Worm (Caenorhabditis elegans) whole organism, L4 larva: Measurements from ENCODE around the gene nfm-1.

Experiments used
- D1046.2 ChIP-seq: fragments of 200-800 bp; sonication (Bioruptor generic); IDR thresholded peaks from 2 replicates; pipeline ENCODE4 v1.3.6; 2022; ENCODE audit warnings: missing genetic modification characterization, missing compliant biosample characterization
- F10B5.3 ChIP-seq: sonication (generic microtip); optimal IDR thresholded peaks from 2 replicates; lab custom pipeline; 2016; ENCODE audit warnings: mild to moderate bottlenecking, missing genetic modification characterization, missing compliant biosample characterization
- F44E2.7 ChIP-seq: fragments of 200-800 bp; sonication (Bioruptor generic); IDR thresholded peaks from 2 replicates; pipeline ENCODE4 v2.1.2; 2022; ENCODE audit warnings: missing genetic modification characterization, missing compliant biosample characterization
- R02D3.7 ChIP-seq: fragments of 150-350 bp; sonication (generic microtip); optimal IDR thresholded peaks from 3 replicates; lab custom pipeline; 2014; ENCODE audit warnings: missing biosample characterization, missing genetic modification characterization
- T20F7.1 ChIP-seq: fragments of 200-800 bp; sonication (Bioruptor generic); optimal IDR thresholded peaks from 2 replicates; lab custom pipeline; 2018; ENCODE audit warnings: mild to moderate bottlenecking, missing genetic modification characterization, missing compliant biosample characterization
- Y48G9A.11 ChIP-seq: fragments of 200-800 bp; sonication (Bioruptor generic); IDR thresholded peaks from 2 replicates; pipeline ENCODE4 v1.3.6; 2022; ENCODE audit warnings: missing genetic modification reagents, missing genetic modification characterization, missing compliant biosample characterization
- Y5F2A.4 ChIP-seq: fragments of 200-800 bp; sonication (Bioruptor generic); optimal IDR thresholded peaks from 2 replicates; lab custom pipeline; 2018; ENCODE audit warnings: mild to moderate bottlenecking, missing genetic modification characterization, missing compliant biosample characterization
- Y75B8A.6 ChIP-seq: fragments of 200-800 bp; sonication (Bioruptor generic); IDR thresholded peaks from 2 replicates; pipeline ENCODE4 v1.3.6; 2022; ENCODE audit warnings: missing genetic modification reagents, missing genetic modification characterization, missing compliant biosample characterization
- ZK337.2 ChIP-seq: fragments of 200-800 bp; sonication (Bioruptor generic); IDR thresholded peaks from 2 replicates; pipeline ENCODE4 v1.3.6; 2022; ENCODE audit warnings: missing genetic modification reagents, missing genetic modification characterization, missing compliant biosample characterization
- aha-1 ChIP-seq: fragments of 150-350 bp; peaks from one replicate; lab custom pipeline; 2014; ENCODE audit warnings: missing biosample characterization, missing genetic modification characterization
- aly-2 ChIP-seq: sonication (generic microtip); optimal IDR thresholded peaks from 2 replicates; lab custom pipeline; 2018; ENCODE audit warnings: missing biosample characterization, missing genetic modification characterization
- arid-1 ChIP-seq: fragments of 200-800 bp; sonication (Bioruptor generic); conservative IDR thresholded peaks from 2 replicates; pipeline ENCODE4 v1.3.6; 2022; ENCODE audit warnings: missing genetic modification reagents, missing genetic modification characterization, missing compliant biosample characterization
- ceh-20 ChIP-seq: fragments of 200-800 bp; sonication (Bioruptor generic); IDR thresholded peaks from 2 replicates; pipeline ENCODE4 v1.3.6; 2022; ENCODE audit warnings: missing genetic modification reagents, missing genetic modification characterization, missing compliant biosample characterization
- ceh-62 ChIP-seq: sonication (generic microtip); optimal IDR thresholded peaks from 2 replicates; lab custom pipeline; 2017; ENCODE audit warnings: missing biosample characterization, missing genetic modification characterization
- ctbp-1 ChIP-seq: fragments of 200-800 bp; sonication (Bioruptor generic); IDR thresholded peaks from 2 replicates; pipeline ENCODE4 v1.3.6; 2022; ENCODE audit warnings: missing genetic modification reagents, missing genetic modification characterization, missing compliant biosample characterization
- daf-12 ChIP-seq: fragments of 150-350 bp; optimal IDR thresholded peaks from 2 replicates; lab custom pipeline; 2014; ENCODE audit warnings: missing biosample characterization, missing genetic modification reagents, missing genetic modification characterization
- daf-16 ChIP-seq, 3 experiments: sonication (generic microtip); optimal IDR thresholded peaks; 2 replicates each; lab custom pipeline; 2016 to 2017; ENCODE audit warnings: missing genetic modification characterization in 3 of 3, missing genetic modification reagents in 3 of 3, mild to moderate bottlenecking in 2 of 3, missing compliant biosample characterization in 2 of 3, missing biosample characterization in 1 of 3, moderate library complexity in 1 of 3
- daf-8 ChIP-seq: fragments of 200-800 bp; sonication (Bioruptor generic); IDR thresholded peaks from 2 replicates; pipeline ENCODE4 v1.3.6; 2022; ENCODE audit warnings: missing genetic modification characterization, missing compliant biosample characterization
- dmd-8 ChIP-seq: fragments of 200-800 bp; sonication (Bioruptor generic); IDR thresholded peaks from 2 replicates; pipeline ENCODE4 v1.3.6; 2022; ENCODE audit warnings: missing genetic modification characterization, missing compliant biosample characterization
- dpl-1 ChIP-seq: fragments of 150-350 bp; optimal IDR thresholded peaks from 2 replicates; lab custom pipeline; 2014; ENCODE audit warnings: missing biosample characterization, missing genetic modification reagents, missing genetic modification characterization
- dve-1 ChIP-seq: sonication (generic microtip); optimal IDR thresholded peaks from 2 replicates; lab custom pipeline; 2017; ENCODE audit warnings: antibody characterized with exemption, mild to moderate bottlenecking, missing genetic modification characterization, missing compliant biosample characterization; ENCODE audit not compliant: insufficient read depth
- fkh-10 ChIP-seq: fragments of 150-350 bp; optimal IDR thresholded peaks from 2 replicates; lab custom pipeline; 2014; ENCODE audit warnings: missing biosample characterization, missing genetic modification reagents, missing genetic modification characterization
- fos-1 ChIP-seq: fragments of 150-350 bp; optimal IDR thresholded peaks from 2 replicates; lab custom pipeline; 2014; ENCODE audit warnings: missing biosample characterization, missing genetic modification characterization
- hif-1 ChIP-seq, 2 experiments: sonication (generic microtip); optimal IDR thresholded peaks; 2 replicates each; lab custom pipeline; 2016 to 2017; ENCODE audit warnings: missing compliant biosample characterization in 2 of 2, missing genetic modification characterization in 2 of 2, missing genetic modification reagents in 2 of 2, missing genotype in 2 of 2, mild to moderate bottlenecking in 1 of 2
- hlh-11 ChIP-seq: fragments of 200-800 bp; sonication (Bioruptor generic); optimal IDR thresholded peaks from 2 replicates; lab custom pipeline; 2018; ENCODE audit warnings: mild to moderate bottlenecking, missing genetic modification characterization, missing compliant biosample characterization
- lin-1 ChIP-seq: fragments of 200-800 bp; sonication (Bioruptor generic); IDR thresholded peaks from 2 replicates; pipeline ENCODE4 v1.3.6; 2022; ENCODE audit warnings: missing genetic modification reagents, missing genetic modification characterization, missing compliant biosample characterization
- lin-13 ChIP-seq: fragments of 150-350 bp; optimal IDR thresholded peaks from 2 replicates; lab custom pipeline; 2014; ENCODE audit warnings: missing biosample characterization, missing genetic modification reagents, missing genetic modification characterization
- lin-15B ChIP-seq: fragments of 150-350 bp; sonication (generic microtip); optimal IDR thresholded peaks from 3 replicates; lab custom pipeline; 2014; ENCODE audit warnings: missing biosample characterization, missing genetic modification characterization
- madf-9 ChIP-seq: fragments of 200-800 bp; sonication (Bioruptor generic); conservative IDR thresholded peaks from 2 replicates; pipeline ENCODE4 v1.3.6; 2022; ENCODE audit warnings: missing genetic modification reagents, missing genetic modification characterization, missing compliant biosample characterization
- mep-1 ChIP-seq: fragments of 150-350 bp; sonication (generic microtip); optimal IDR thresholded peaks from 3 replicates; lab custom pipeline; 2014; ENCODE audit warnings: missing biosample characterization, missing genetic modification characterization
- mxl-2 ChIP-seq: fragments of 200-800 bp; sonication (Bioruptor generic); conservative IDR thresholded peaks from 2 replicates; pipeline ENCODE4 v1.3.6; 2022; ENCODE audit warnings: missing genetic modification reagents, missing genetic modification characterization, missing compliant biosample characterization
- nhr-10 ChIP-seq: fragments of 150-350 bp; optimal IDR thresholded peaks from 2 replicates; lab custom pipeline; 2014; ENCODE audit warnings: missing biosample characterization, missing genetic modification characterization
- nhr-111 ChIP-seq: fragments of 200-800 bp; sonication (Bioruptor generic); optimal IDR thresholded peaks from 2 replicates; lab custom pipeline; 2018; ENCODE audit warnings: mild to moderate bottlenecking, missing genetic modification characterization, missing compliant biosample characterization
- nhr-28 ChIP-seq: fragments of 150-350 bp; optimal IDR thresholded peaks from 2 replicates; lab custom pipeline; 2014; ENCODE audit warnings: missing biosample characterization, missing genetic modification characterization
- nhr-42 ChIP-seq: fragments of 200-800 bp; sonication (Bioruptor generic); IDR thresholded peaks from 2 replicates; pipeline ENCODE4 v1.3.6; 2022; ENCODE audit warnings: missing genetic modification characterization, missing compliant biosample characterization
- nhr-77 ChIP-seq: fragments of 150-350 bp; optimal IDR thresholded peaks from 2 replicates; lab custom pipeline; 2014; ENCODE audit warnings: missing biosample characterization, missing genetic modification characterization
- pha-4 ChIP-seq, 2 experiments: fragments of 150-350 bp in 1 of 2; fragments of 200-800 bp in 1 of 2; sonication (Bioruptor generic) in 1 of 2; IDR thresholded peaks in 1 of 2; optimal IDR thresholded peaks in 1 of 2; 2 replicates each; pipeline versions ENCODE4 v1.3.6 to Lab custom; 2014 to 2022; ENCODE audit warnings: missing genetic modification characterization in 2 of 2, missing genetic modification reagents in 2 of 2, missing biosample characterization in 1 of 2, missing compliant biosample characterization in 1 of 2
- pqm-1 ChIP-seq: sonication (generic microtip); optimal IDR thresholded peaks from 2 replicates; lab custom pipeline; 2017; ENCODE audit warnings: missing biosample characterization, missing genetic modification characterization
- saeg-2 ChIP-seq: fragments of 200-800 bp; sonication (Bioruptor generic); IDR thresholded peaks from 2 replicates; pipeline ENCODE4 v1.3.6; 2022; ENCODE audit warnings: missing genetic modification reagents, missing genetic modification characterization, missing compliant biosample characterization
- sdz-12 ChIP-seq: fragments of 200-800 bp; sonication (Bioruptor generic); optimal IDR thresholded peaks from 2 replicates; lab custom pipeline; 2018; ENCODE audit warnings: mild to moderate bottlenecking, missing genetic modification characterization, missing compliant biosample characterization
- snpc-4 ChIP-seq: fragments of 150-350 bp; optimal IDR thresholded peaks from 2 replicates; lab custom pipeline; 2014; ENCODE audit warnings: missing biosample characterization, missing genetic modification characterization
- unc-39 ChIP-seq: sonication (generic microtip); optimal IDR thresholded peaks from 2 replicates; lab custom pipeline; 2017; ENCODE audit warnings: missing biosample characterization, missing genetic modification characterization
- unc-62 ChIP-seq, 3 experiments: fragments of 150-350 bp in 1 of 3; sonication (generic microtip); optimal IDR thresholded peaks in 2 of 3; peaks in 1 of 3; 1 replicate in 1 of 3; 2 replicates in 2 of 3; lab custom pipeline; 2014 to 2017; ENCODE audit warnings: missing biosample characterization in 3 of 3, missing genetic modification characterization in 3 of 3, missing genetic modification reagents in 3 of 3, missing genotype in 1 of 3
- vab-7 ChIP-seq: fragments of 200-800 bp; sonication (Bioruptor generic); IDR thresholded peaks from 2 replicates; pipeline ENCODE4 v1.3.6; 2022; ENCODE audit warnings: missing genetic modification reagents, missing genetic modification characterization, missing compliant biosample characterization
- zip-11 ChIP-seq: fragments of 200-800 bp; sonication (Bioruptor generic); IDR thresholded peaks from 2 replicates; pipeline ENCODE4 v1.3.6; 2022; ENCODE audit warnings: missing genetic modification characterization, missing compliant biosample characterization
- zip-2 ChIP-seq: fragments of 150-350 bp; optimal IDR thresholded peaks from 2 replicates; lab custom pipeline; 2014; ENCODE audit warnings: missing biosample characterization, missing genetic modification characterization
- ztf-11 ChIP-seq: fragments of 150-350 bp; optimal IDR thresholded peaks from 2 replicates; lab custom pipeline; 2014; ENCODE audit warnings: missing biosample characterization, missing genetic modification characterization

nfm-1 gene

DNA sequence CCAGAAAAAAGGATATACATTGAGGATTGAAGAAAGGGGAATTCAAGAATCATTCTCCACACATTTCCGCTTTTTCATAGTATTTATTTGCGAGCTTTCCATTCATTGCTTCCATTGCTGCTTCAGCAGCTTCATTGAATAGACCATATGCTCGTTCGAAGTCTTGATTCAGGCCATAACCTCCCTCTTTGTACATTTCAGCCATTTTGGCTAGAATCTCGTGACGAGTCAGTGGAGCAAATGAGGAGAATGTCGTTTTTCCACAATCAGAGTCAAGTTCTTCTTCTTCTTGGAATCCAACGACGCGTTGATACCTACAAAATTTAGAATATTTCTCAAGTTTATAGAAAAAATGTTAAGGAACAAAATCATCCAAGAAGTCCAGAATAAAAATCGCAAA, 6.0 kb downstream of the nfm-1 start:
- TF ChIP-seq T20F7.1 (GFP tag; lab: Kevin White, UChicago) (no peak), fkh-10 (GFP tag; lab: Kevin White, UChicago) (no peak), sdz-12 (GFP tag; lab: Kevin White, UChicago) (peak; percentile 51), F44E2.7 (GFP tag; lab: Robert Waterston, UW) (no peak), saeg-2 (GFP tag; lab: Robert Waterston, UW) (no peak), unc-39 (tag; lab: Kevin White, UChicago) (no peak), D1046.2 (no peak), ceh-62 (tag; lab: Kevin White, UChicago) (no peak), vab-7 (GFP tag; lab: Robert Waterston, UW) (no peak), Y75B8A.6 (GFP tag; lab: Robert Waterston, UW) (peak; percentile 63; the same call in 1 of the 2 replicates), zip-2 (tag; lab: Kevin White, UChicago) (no peak), dmd-8 (GFP tag; lab: Robert Waterston, UW) (no peak), ztf-11 (tag; lab: Kevin White, UChicago) (no peak), aha-1 (peak; percentile 19), lin-15B (tag; lab: Kevin White, UChicago) (no peak), arid-1 (GFP tag; lab: Robert Waterston, UW) (0 out of 2 replicates have a peak, but pooled peaks have one; percentile 38), dpl-1 (GFP tag; lab: Kevin White, UChicago) (no peak), nhr-111 (no peak), Y5F2A.4 (GFP tag; lab: Kevin White, UChicago) (no peak), ceh-20 (GFP tag; lab: Robert Waterston, UW) (no peak), snpc-4 (tag; lab: Kevin White, UChicago) (no peak), aly-2 (tag; lab: Kevin White, UChicago) (no peak), daf-8 (GFP tag; lab: Robert Waterston, UW) (no peak), fos-1 (tag; lab: Kevin White, UChicago) (no peak), pqm-1 (tag; lab: Kevin White, UChicago) (no peak), ZK337.2 (GFP tag; lab: Robert Waterston, UW) (no peak), madf-9 (GFP tag; lab: Robert Waterston, UW) (no peak), F10B5.3 (tag; lab: Kevin White, UChicago) (no peak), nhr-28 (no peak)

DNA sequence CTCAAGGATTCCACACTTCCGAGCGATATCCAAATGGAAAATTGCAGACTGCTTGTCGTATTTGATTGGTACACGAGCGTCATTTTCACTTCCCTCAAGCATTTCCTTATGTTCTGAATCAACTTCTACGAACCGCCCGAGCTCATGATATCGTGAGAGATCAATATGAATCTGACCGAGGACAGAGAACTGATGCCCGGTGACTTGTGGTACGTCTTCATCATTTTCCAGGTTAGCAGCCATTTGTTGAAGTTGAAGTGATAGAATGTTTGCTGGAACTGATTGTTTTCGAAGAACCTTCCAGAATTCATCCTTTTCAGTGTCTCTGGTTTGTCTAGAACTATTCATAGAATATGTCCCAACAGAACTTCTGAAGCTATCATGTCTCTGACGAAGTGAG, 7.4 kb downstream of the nfm-1 start:
- TF ChIP-seq unc-62 (GFP tag; optimal IDR thresholded peaks at IDR 0.05 in 1 of 2; lab: Kevin White, UChicago) = peak in 1 of 2 experiments; percentile 63
- no peak for TF ChIP-seq unc-62 (tag; optimal IDR thresholded peaks at IDR 0.05; lab: Kevin White, UChicago)
- no peak for TF ChIP-seq zip-11 (GFP tag; lab: Robert Waterston, UW)
- peak; percentile 92 for TF ChIP-seq aha-1
- no peak for TF ChIP-seq pha-4 (GFP tag; IDR thresholded peaks at IDR 0.05; lab: Robert Waterston, UW)
- TF ChIP-seq pha-4 (tag; optimal IDR thresholded peaks at IDR 0.05; lab: Kevin White, UChicago) = no peak
- no peak for TF ChIP-seq ctbp-1 (GFP tag; lab: Robert Waterston, UW)
- no peak for TF ChIP-seq lin-13 (GFP tag; lab: Kevin White, UChicago)
- no peak for TF ChIP-seq Y48G9A.11 (GFP tag; lab: Robert Waterston, UW)

DNA sequence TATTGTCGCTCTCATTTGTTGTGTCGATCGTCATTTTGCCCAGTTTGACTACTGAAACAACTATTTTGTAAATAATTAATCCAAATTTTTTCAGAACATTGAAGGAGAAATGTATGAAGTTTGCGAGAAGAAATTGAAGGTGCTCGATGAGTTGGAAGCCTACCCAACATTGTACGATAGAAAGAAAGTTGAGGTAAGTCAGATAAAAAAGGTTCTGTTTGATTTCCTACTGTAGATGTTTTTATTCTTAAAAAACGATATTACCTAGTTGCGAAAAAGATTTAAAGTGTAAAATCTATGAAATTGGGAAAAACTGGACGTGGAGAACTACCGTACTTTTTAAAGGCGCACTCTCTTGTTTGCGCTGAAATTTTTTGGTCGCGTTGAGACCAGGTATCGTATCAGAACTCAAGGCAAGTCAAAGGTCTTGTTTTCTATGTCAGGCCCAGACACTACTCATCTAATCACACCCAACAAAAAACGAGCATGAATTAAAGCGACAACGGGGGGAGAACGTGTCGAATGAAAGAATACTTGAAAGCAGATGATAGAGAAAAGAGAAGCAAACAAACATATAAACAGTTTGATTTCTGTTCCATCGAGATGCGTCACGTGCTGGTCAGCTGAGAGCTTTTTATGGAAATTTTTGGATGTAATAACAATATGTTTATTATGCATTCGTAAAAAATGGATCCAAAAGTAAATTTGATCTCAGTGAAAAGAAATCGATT, 9.4 kb downstream of the nfm-1 start, which contains the start of gene efk-1:
Gene efk-1 (minus strand): TSS at position 51 of the 731 bp plus-strand sequence.
- no peak for TF ChIP-seq lin-13 (GFP tag; lab: Kevin White, UChicago)
- TF ChIP-seq dve-1 (tag; lab: Kevin White, UChicago) = peak; percentile 82
- TF ChIP-seq hif-1 (tag; optimal IDR thresholded peaks at IDR 0.05; lab: Kevin White, UChicago) = peak; percentile 56 to 97
- no peak for TF ChIP-seq nhr-42
- peak; percentile 79 for TF ChIP-seq hlh-11 (tag; lab: Kevin White, UChicago)
- no peak for TF ChIP-seq nhr-10
- TF ChIP-seq daf-12 (tag; lab: Kevin White, UChicago) = no peak
- peak; percentile 53 for TF ChIP-seq nhr-77 (tag; lab: Kevin White, UChicago)
- no peak for TF ChIP-seq R02D3.7 (tag; lab: Kevin White, UChicago)
- 0 out of 2 replicates have a peak, but pooled peaks have one; percentile 17 for TF ChIP-seq lin-1 (GFP tag; lab: Robert Waterston, UW)
- TF ChIP-seq daf-16 (GFP tag; optimal IDR thresholded peaks at IDR 0.05; lab: Kevin White, UChicago) = no peak
- TF ChIP-seq daf-16 (tag; optimal IDR thresholded peaks at IDR 0.05; lab: Kevin White, UChicago) = peak; percentile 91
- no peak for TF ChIP-seq mxl-2 (GFP tag; lab: Robert Waterston, UW)
- TF ChIP-seq mep-1 (tag; lab: Kevin White, UChicago) = peak; percentile 20
- TF ChIP-seq unc-39 (tag; lab: Kevin White, UChicago) = no peak
